Fruit fly (Drosophila melanogaster) Kc167 (cell line): ENCODE results near the gene egh.

Experiments used
- Myc ChIP-seq: fragments of >200 bp; optimal IDR thresholded peaks from 2 replicates; lab custom pipeline; 2017; ENCODE audit warnings: missing external identifiers
- Sin3A ChIP-seq: fragments of >200 bp; optimal IDR thresholded peaks from 2 replicates; lab custom pipeline; 2018; ENCODE audit warnings: missing external identifiers
- psq ChIP-seq: fragments of >200 bp; optimal IDR thresholded peaks from 2 replicates; lab custom pipeline; 2017; ENCODE audit warnings: missing external identifiers
- ttk ChIP-seq: sonication (Bioruptor generic); optimal IDR thresholded peaks from 2 replicates; lab custom pipeline; 2017; ENCODE audit warnings: missing external identifiers

DNA sequence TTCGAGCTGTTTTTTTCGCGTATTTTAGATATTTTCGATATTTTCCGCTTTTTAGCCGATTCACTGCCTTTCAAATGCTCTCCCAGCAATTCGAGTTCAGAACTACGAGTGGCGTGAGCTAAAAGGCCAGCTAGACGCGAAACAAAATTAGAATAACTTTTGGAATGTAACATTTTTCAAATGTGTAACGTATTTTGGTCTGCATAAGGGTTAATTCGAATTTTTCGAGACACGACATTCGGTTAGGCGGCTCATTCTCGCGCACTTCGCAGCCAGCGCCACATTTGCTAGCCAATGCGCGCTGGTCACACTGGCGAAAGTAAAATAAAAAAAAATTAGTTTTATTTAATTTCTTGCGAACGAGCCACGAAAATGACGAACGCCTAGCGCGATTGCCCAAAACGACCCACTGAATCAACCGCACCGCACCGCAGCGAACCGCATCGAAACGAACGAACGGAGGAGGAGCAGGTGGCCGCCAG lies 36.3 kb downstream of the egh start, which contains the start of the genes brv3 and Pi4KIIIalpha:
- TF ChIP-seq psq (no peak), ttk (no peak), Sin3A (lab: Kevin White, UChicago) (no peak), Myc (no peak)
